Worm (Caenorhabditis elegans) whole organism, midembryonic: ENCODE data around the gene F02D8.4.

Source experiments
- T22C8.4 ChIP-seq: fragments of 200-800 bp; sonication (Bioruptor generic); IDR thresholded peaks from 2 replicates; pipeline ENCODE4 v1.3.6; 2022; ENCODE audit warnings: missing genetic modification characterization, missing compliant biosample characterization
- klf-2 ChIP-seq: fragments of 200-800 bp; sonication (Bioruptor generic); conservative IDR thresholded peaks from 2 replicates; pipeline ENCODE4 v1.3.6; 2022; ENCODE audit warnings: missing genetic modification reagents, missing genetic modification characterization, missing compliant biosample characterization
- ref-1 ChIP-seq: fragments of 200-800 bp; sonication (Bioruptor generic); conservative IDR thresholded peaks from 2 replicates; pipeline ENCODE4 v1.3.6; 2022; ENCODE audit warnings: missing genetic modification reagents, missing genetic modification characterization, missing compliant biosample characterization
- tab-1 ChIP-seq: fragments of 200-800 bp; sonication (Bioruptor generic); IDR thresholded peaks from 2 replicates; pipeline ENCODE4 v1.3.6; 2022; ENCODE audit warnings: missing genetic modification characterization, missing compliant biosample characterization
- ztf-23 ChIP-seq: fragments of 200-800 bp; sonication (Bioruptor generic); IDR thresholded peaks from 2 replicates; pipeline ENCODE4 v1.3.6; 2022; ENCODE audit warnings: missing genetic modification reagents, missing genetic modification characterization, missing compliant biosample characterization
- ztf-29 ChIP-seq: fragments of 200-800 bp; sonication (Bioruptor generic); IDR thresholded peaks from 2 replicates; pipeline ENCODE4 v1.3.6; 2022; ENCODE audit warnings: missing genetic modification reagents, missing genetic modification characterization, missing compliant biosample characterization

DNA sequence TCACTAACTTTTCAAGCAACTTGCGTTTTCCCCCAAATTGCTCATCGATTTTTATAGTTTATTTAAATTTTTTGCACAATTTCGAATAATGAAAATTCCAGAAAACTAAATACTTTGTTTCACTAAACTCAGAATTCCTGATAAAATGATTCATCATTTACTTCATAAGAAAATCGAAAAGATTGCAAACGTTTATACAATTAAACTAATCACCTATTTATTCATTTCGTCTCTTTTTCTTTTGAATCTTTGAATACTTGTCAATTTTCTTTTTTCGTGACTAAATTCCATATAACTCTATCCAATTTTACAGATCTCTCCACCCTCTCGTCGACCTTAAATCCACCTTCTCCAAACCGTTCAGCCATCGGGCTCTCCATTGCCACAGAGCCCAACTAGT, 48.1 kb upstream of the F02D8.4 start, which contains the start of gene C30G7.2:
- TF ChIP-seq ztf-29 (GFP tag; lab: Robert Waterston, UW) (no peak), T22C8.4 (GFP tag; lab: Robert Waterston, UW) (no peak), ztf-23 (GFP tag; lab: Robert Waterston, UW) (no peak), tab-1 (GFP tag; lab: Robert Waterston, UW) (no peak), ref-1 (no peak), klf-2 (GFP tag; lab: Robert Waterston, UW) (no peak)
